Fruit fly (Drosophila melanogaster): ENCODE measurements around the gene CG6094.

The CG6094 gene

dm6 chr2L:10506557-10507252 lies at the start of gene CG6094, which contains the start of gene Myo31DF:
Gene CG6094, plus strand, starts transcription at chr2L:10507081.
Gene Myo31DF, minus strand, starts transcription at chr2L:10506779.
- TF ChIP-seq EcR (GFP tag; optimal IDR thresholded peaks at IDR 0.05) (no peak), CG8478 (optimal IDR thresholded peaks at IDR 0.05) (no peak), usp (GFP tag; optimal IDR thresholded peaks at IDR 0.05) (no peak), Dll (optimal IDR thresholded peaks at IDR 0.05) (no peak), pan (optimal IDR thresholded peaks at IDR 0.05) (no peak), psq (optimal IDR thresholded peaks at IDR 0.05) (no peak)

dm6 chr2L:10457191-10457899 lies 49.5 kb upstream of the CG6094 start, which contains the start of the genes LManI and LManII:
Gene LManI, minus strand, starts transcription at chr2L:10457241.
Gene LManII, plus strand, starts transcription at chr2L:10457658.
- TF ChIP-seq CG8478 (optimal IDR thresholded peaks at IDR 0.05) (no peak), usp (GFP tag; optimal IDR thresholded peaks at IDR 0.05) (no peak), psq (optimal IDR thresholded peaks at IDR 0.05) (no peak), EcR (GFP tag; optimal IDR thresholded peaks at IDR 0.05) (no peak), Dll (optimal IDR thresholded peaks at IDR 0.05) (no peak), pan (optimal IDR thresholded peaks at IDR 0.05) (no peak)

- no peak for TF ChIP-seq usp (GFP tag; optimal IDR thresholded peaks at IDR 0.05)
- no peak for TF ChIP-seq CG8478 (optimal IDR thresholded peaks at IDR 0.05)
- no peak for TF ChIP-seq pan (optimal IDR thresholded peaks at IDR 0.05)
- TF ChIP-seq psq (optimal IDR thresholded peaks at IDR 0.05) = no peak
- TF ChIP-seq EcR (GFP tag; optimal IDR thresholded peaks at IDR 0.05) = no peak
- no peak for TF ChIP-seq Dll (optimal IDR thresholded peaks at IDR 0.05)
Observed at dm6 chr2L:10458979-10459378, 47.9 kb upstream of the CG6094 start.

DNA sequence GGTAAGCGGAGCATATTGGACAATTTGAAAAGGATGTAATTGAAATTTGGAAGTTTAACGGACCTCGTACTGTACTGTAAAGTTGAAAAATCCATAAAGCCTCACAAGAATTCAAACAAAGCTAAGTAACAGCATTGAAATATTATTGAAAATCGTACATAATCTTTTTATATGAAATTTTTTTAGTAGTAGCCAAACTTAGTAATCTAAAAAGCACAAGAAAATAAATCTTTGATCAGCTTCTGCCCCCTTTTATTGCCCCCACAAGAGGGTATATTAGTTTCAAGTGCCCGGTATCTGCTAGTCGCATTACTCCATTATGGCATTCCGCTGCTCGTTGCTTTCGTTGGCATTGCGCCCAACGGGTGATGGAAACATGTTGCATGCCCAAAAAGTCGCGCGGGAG lies 40.0 kb upstream of the CG6094 start:
- no peak for TF ChIP-seq EcR (GFP tag; optimal IDR thresholded peaks at IDR 0.05)
- TF ChIP-seq pan (optimal IDR thresholded peaks at IDR 0.05) = no peak

DNA sequence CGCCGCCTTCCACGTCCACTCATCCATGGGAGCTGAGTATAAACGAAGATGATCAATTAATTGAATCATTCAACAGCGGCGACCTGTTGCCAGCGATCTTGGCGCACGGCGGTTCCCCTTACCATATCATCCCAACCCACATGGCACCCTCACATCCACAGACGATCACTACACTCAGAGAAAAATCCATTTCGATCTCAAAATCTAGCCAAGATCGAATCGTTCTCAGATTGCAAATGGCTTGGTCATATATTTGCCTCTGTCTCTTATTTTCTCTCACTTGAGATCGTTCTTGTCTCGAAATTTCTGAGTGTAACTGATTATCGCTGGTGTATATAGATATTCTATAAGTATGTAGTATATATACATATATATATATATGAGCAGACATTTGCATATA lies 38.5 kb upstream of the CG6094 start:
- no peak for TF ChIP-seq psq (optimal IDR thresholded peaks at IDR 0.05)
- no peak for TF ChIP-seq CG8478 (optimal IDR thresholded peaks at IDR 0.05)
- no peak for TF ChIP-seq usp (GFP tag; optimal IDR thresholded peaks at IDR 0.05)
- no peak for TF ChIP-seq Dll (optimal IDR thresholded peaks at IDR 0.05)
- TF ChIP-seq EcR (GFP tag; optimal IDR thresholded peaks at IDR 0.05) = no peak
- no peak for TF ChIP-seq pan (optimal IDR thresholded peaks at IDR 0.05)

dm6 chr2L:10468978-10469377 lies 37.9 kb upstream of the CG6094 start:
- no peak for TF ChIP-seq pan (optimal IDR thresholded peaks at IDR 0.05)
- TF ChIP-seq psq (optimal IDR thresholded peaks at IDR 0.05) = no peak
- no peak for TF ChIP-seq EcR (GFP tag; optimal IDR thresholded peaks at IDR 0.05)

DNA sequence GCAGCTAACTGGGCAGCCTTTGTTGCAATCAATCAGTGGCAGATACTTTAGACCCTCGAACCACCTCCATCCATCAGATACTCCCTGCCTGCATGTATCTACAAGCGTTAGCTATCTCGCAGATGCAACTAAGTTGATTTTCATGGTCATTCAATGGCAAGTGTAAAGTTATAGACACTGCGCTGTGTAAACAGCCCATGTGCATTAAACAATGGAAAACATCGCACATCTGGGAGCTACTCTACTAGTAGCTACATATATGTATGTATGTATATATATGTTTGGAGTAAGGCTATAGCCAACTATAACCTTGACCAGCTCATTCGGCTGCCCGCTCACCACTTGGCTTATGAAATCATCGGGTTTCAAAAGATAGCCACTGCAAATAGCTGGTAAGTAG lies 36.7 kb upstream of the CG6094 start:
- TF ChIP-seq CG8478 (optimal IDR thresholded peaks at IDR 0.05) (no peak), pan (optimal IDR thresholded peaks at IDR 0.05) (no peak), psq (optimal IDR thresholded peaks at IDR 0.05) (no peak), usp (GFP tag; optimal IDR thresholded peaks at IDR 0.05) (no peak)

DNA sequence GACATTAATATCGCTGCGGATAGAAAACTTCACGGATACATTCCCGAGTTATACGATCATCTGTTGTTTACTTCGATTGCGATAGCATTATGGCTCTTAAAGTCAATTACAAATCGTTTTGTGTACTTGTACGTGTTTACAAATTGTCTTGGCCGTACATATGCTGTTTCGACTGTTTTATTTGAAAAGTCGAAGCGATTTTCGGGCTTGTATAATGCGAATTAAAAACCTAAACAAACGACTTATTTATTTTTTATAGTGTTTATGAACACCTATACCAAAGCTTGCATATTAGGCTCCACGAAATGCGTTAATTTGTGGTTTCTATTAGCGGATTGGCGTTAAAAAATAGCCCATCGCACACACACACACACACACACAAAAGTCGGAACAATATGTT lies 34.6 kb upstream of the CG6094 start:
- TF ChIP-seq CG8478 (optimal IDR thresholded peaks at IDR 0.05) (no peak), psq (optimal IDR thresholded peaks at IDR 0.05) (no peak), pan (optimal IDR thresholded peaks at IDR 0.05) (no peak), EcR (GFP tag; optimal IDR thresholded peaks at IDR 0.05) (no peak), usp (GFP tag; optimal IDR thresholded peaks at IDR 0.05) (no peak), Dll (optimal IDR thresholded peaks at IDR 0.05) (no peak)

dm6 chr2L:10474268-10474678 lies 32.6 kb upstream of the CG6094 start, which contains the start of gene RluA-1:
Gene RluA-1, minus strand, starts transcription at chr2L:10474349.
- TF ChIP-seq psq (optimal IDR thresholded peaks at IDR 0.05) = no peak
- no peak for TF ChIP-seq Dll (optimal IDR thresholded peaks at IDR 0.05)
- no peak for TF ChIP-seq usp (GFP tag; optimal IDR thresholded peaks at IDR 0.05)
- TF ChIP-seq CG8478 (optimal IDR thresholded peaks at IDR 0.05) = no peak
- TF ChIP-seq pan (optimal IDR thresholded peaks at IDR 0.05) = no peak
- no peak for TF ChIP-seq EcR (GFP tag; optimal IDR thresholded peaks at IDR 0.05)

DNA sequence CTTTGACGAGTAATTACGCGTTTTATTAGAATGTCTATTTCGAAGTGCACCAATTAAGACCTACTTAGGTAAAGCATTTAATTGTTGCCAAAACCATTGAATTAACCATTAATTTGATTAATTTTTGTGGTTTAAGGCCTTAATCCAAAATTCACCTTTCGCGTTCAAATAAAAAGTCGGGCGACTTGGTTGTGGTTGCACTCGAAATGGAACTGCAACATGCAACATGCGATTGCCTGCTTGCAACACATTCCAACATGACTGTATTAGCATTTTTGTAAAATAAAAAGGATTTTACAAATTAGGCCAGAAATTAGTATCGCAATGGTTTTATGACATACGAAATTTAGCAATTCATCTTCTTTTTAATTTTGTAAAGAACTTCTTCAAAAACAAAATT lies 32.1 kb upstream of the CG6094 start:
- TF ChIP-seq psq (optimal IDR thresholded peaks at IDR 0.05) = no peak
- TF ChIP-seq pan (optimal IDR thresholded peaks at IDR 0.05) = no peak
- TF ChIP-seq CG8478 (optimal IDR thresholded peaks at IDR 0.05) = no peak
- no peak for TF ChIP-seq Dll (optimal IDR thresholded peaks at IDR 0.05)
- no peak for TF ChIP-seq EcR (GFP tag; optimal IDR thresholded peaks at IDR 0.05)
- no peak for TF ChIP-seq usp (GFP tag; optimal IDR thresholded peaks at IDR 0.05)

DNA sequence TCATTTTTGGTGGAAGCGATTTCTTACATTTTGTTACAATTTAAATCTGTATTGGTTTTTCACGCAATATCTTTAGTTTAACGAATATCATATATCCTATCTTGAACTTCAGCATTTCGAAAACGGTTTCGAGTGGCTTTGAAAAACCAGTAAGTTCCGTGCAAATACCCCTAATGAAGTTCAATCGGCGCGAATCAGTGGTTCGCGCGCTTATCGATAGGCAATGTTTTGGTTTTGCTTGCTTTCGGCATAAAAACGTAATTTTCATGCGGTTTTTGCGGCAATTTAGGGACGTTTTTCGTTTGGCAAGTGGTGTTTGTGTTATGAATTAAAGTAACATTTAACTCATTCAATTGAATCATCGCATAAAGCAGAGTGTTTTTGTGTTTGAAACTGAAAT lies 30.0 kb upstream of the CG6094 start, which contains the start of gene RluA-2:
Gene RluA-2, plus strand, starts transcription at position 195 of the 400 bp plus-strand sequence.
- no peak for TF ChIP-seq psq (optimal IDR thresholded peaks at IDR 0.05)
- no peak for TF ChIP-seq EcR (GFP tag; optimal IDR thresholded peaks at IDR 0.05)
- TF ChIP-seq CG8478 (optimal IDR thresholded peaks at IDR 0.05) = no peak
- no peak for TF ChIP-seq usp (GFP tag; optimal IDR thresholded peaks at IDR 0.05)
- no peak for TF ChIP-seq pan (optimal IDR thresholded peaks at IDR 0.05)
- no peak for TF ChIP-seq Dll (optimal IDR thresholded peaks at IDR 0.05)

DNA sequence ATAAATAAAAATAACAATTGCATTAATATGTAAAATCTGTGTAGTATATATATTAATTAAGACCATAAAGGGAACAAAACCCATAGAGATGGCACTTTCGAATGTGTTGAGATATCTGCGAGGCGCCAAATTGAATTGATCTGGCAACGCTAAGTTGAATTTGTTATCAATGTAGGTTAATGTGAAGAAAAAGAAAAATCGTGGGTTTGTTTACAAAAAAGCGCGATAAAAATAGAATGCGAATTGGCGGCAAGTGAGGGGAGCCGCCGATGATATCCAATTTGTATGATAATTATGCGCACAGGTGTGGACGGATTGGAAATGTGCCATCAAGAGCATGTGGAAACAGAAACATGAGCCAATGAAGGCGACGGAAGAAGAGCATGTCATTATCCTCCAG lies 27.0 kb upstream of the CG6094 start:
- no peak for TF ChIP-seq usp (GFP tag; optimal IDR thresholded peaks at IDR 0.05)
- TF ChIP-seq pan (optimal IDR thresholded peaks at IDR 0.05) = no peak
- no peak for TF ChIP-seq Dll (optimal IDR thresholded peaks at IDR 0.05)

Data from whole organism.